Worm (Caenorhabditis elegans) whole organism, L1 larva: ENCODE data around the gene lin-15B.

Experiments used
- aha-1 ChIP-seq: fragments of 150-350 bp; optimal IDR thresholded peaks from 2 replicates; lab custom pipeline; 2014; ENCODE audit warnings: missing biosample characterization, missing genetic modification characterization
- ceh-82 ChIP-seq, 3 experiments: fragments of 150-350 bp in 1 of 3; sonication (generic microtip) in 2 of 3; optimal IDR thresholded peaks; 2 replicates each; lab custom pipeline; 2014 to 2017; ENCODE audit warnings: missing biosample characterization in 3 of 3, missing genetic modification characterization in 3 of 3
- efl-1 ChIP-seq, 4 experiments: fragments of 150-350 bp; optimal IDR thresholded peaks in 3 of 4; peaks in 1 of 4; 1 replicate in 1 of 4; 2 replicates in 3 of 4; lab custom pipeline; 2014; ENCODE audit warnings: missing biosample characterization in 2 of 4, missing genetic modification characterization in 2 of 4, missing genetic modification reagents in 2 of 4
- elt-2 ChIP-seq: sonication (generic microtip); optimal IDR thresholded peaks from 2 replicates; lab custom pipeline; 2016; ENCODE audit warnings: missing genetic modification characterization, mild to moderate bottlenecking, inconsistent platforms, missing compliant biosample characterization, missing genetic modification reagents
- elt-3 ChIP-seq, 6 experiments: fragments of 150-350 bp in 1 of 6; sonication (generic microtip); optimal IDR thresholded peaks; 2 replicates each; lab custom pipeline; 2017 to 2018; ENCODE audit warnings: missing biosample characterization in 6 of 6, missing genetic modification characterization in 6 of 6, inconsistent platforms in 1 of 6
- hpl-2 ChIP-seq: fragments of 150-350 bp; optimal IDR thresholded peaks from 2 replicates; lab custom pipeline; 2014; ENCODE audit warnings: missing biosample characterization, missing genetic modification reagents, missing genetic modification characterization
- lin-13 ChIP-seq: fragments of 150-350 bp; optimal IDR thresholded peaks from 2 replicates; lab custom pipeline; 2014; ENCODE audit warnings: missing biosample characterization, missing genetic modification reagents, missing genetic modification characterization
- nhr-47 ChIP-seq: sonication (generic microtip); optimal IDR thresholded peaks from 2 replicates; lab custom pipeline; 2016; ENCODE audit warnings: mild to moderate bottlenecking, missing genetic modification characterization, moderate library complexity, missing compliant biosample characterization
- nhr-76 ChIP-seq: sonication (generic microtip); optimal IDR thresholded peaks from 2 replicates; lab custom pipeline; 2017; ENCODE audit warnings: missing biosample characterization, missing genetic modification characterization
- rnt-1 ChIP-seq: sonication (generic microtip); optimal IDR thresholded peaks from 2 replicates; lab custom pipeline; 2016; ENCODE audit warnings: mild to moderate bottlenecking, missing genetic modification characterization, moderate library complexity, missing compliant biosample characterization
- snpc-4 ChIP-seq: fragments of 150-350 bp; optimal IDR thresholded peaks from 2 replicates; lab custom pipeline; 2014; ENCODE audit warnings: missing biosample characterization, missing genetic modification characterization
- unc-130 ChIP-seq: fragments of 150-350 bp; optimal IDR thresholded peaks from 2 replicates; lab custom pipeline; 2017; ENCODE audit warnings: missing biosample characterization, missing genetic modification characterization, inconsistent platforms

ce11 chrX:15696400-15696799, 29.5 kb upstream of the lin-15B start, which contains the start of gene ZK662.2:
- TF ChIP-seq ceh-82 (tag; optimal IDR thresholded peaks at IDR 0.05; lab: Kevin White, UChicago) (no peak), aha-1 (tag; lab: Kevin White, UChicago) (no peak), hpl-2 (GFP tag; lab: Kevin White, UChicago) (no peak), elt-2 (tag; lab: Kevin White, UChicago) (no peak), elt-3 (tag; optimal IDR thresholded peaks at IDR 0.05; lab: Kevin White, UChicago) (no peak), snpc-4 (tag; lab: Kevin White, UChicago) (no peak), efl-1 (optimal IDR thresholded peaks at IDR 0.05; lab: Kevin White, UChicago) (no peak), efl-1 (GFP tag; optimal IDR thresholded peaks at IDR 0.05 in 1 of 2; lab: Kevin White, UChicago) (no peak), rnt-1 (tag; lab: Kevin White, UChicago) (no peak), nhr-76 (tag; lab: Kevin White, UChicago) (no peak), nhr-47 (tag; lab: Kevin White, UChicago) (no peak), lin-13 (no peak), unc-130 (tag; lab: Kevin White, UChicago) (no peak)
